Worm (Caenorhabditis elegans): Measurements from ENCODE around the gene vps-15.

DNA sequence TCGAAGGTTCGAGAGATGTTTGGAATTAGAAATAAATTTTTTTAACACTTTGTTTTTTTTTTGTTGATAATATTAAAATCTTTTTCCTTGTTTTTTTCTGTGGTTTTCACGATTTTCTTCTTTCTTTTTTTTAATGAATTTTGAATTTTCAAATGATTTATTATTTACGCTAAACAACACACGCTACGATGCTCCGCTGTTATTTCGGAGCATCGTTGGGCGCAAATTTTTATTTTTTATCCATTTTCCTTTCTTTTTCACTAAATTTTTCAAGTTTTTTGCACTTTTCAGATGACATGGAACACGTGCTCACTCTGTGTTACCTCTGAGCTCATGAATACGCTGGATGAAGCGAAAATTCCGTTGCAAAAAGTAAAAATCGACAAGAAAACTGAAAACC is 46.4 kb upstream of the vps-15 start, which contains the start of the genes W03C9.1 and W03C9.2:
- TF ChIP-seq ZK546.5 (tag; optimal IDR thresholded peaks at IDR 0.05) (no peak), ztf-4 (tag; optimal IDR thresholded peaks at IDR 0.05) (no peak), peb-1 (tag; optimal IDR thresholded peaks at IDR 0.05) (no peak), nhr-11 (tag; optimal IDR thresholded peaks at IDR 0.05) (no peak), lin-13 (GFP tag; optimal IDR thresholded peaks at IDR 0.05) (no peak), ama-1 (optimal IDR thresholded peaks at IDR 0.05) (no peak), mab-5 (tag; optimal IDR thresholded peaks at IDR 0.05) (no peak), mbf-1 (tag; optimal IDR thresholded peaks at IDR 0.05) (no peak), mdl-1 (tag; optimal IDR thresholded peaks at IDR 0.05) (no peak), ceh-16 (tag; optimal IDR thresholded peaks at IDR 0.05) (no peak), unc-62 (GFP tag; optimal IDR thresholded peaks at IDR 0.05) (no peak)

All from whole organism, L2 larva.